Worm (Caenorhabditis elegans) whole organism, late embryonic: ENCODE measurements around the gene math-10.

Experiments
- C38D4.7 ChIP-seq: fragments of 200-800 bp; sonication (Bioruptor generic); optimal IDR thresholded peaks from 2 replicates; lab custom pipeline; 2018; ENCODE audit warnings: mild to moderate bottlenecking, missing genetic modification characterization, moderate library complexity, missing compliant biosample characterization
- dmd-4 ChIP-seq: sonication (generic microtip); optimal IDR thresholded peaks from 2 replicates; lab custom pipeline; 2016; ENCODE audit warnings: borderline replicate concordance, missing genetic modification characterization, missing compliant biosample characterization
- mec-3 ChIP-seq: sonication (generic microtip); optimal IDR thresholded peaks from 2 replicates; lab custom pipeline; 2016; ENCODE audit warnings: borderline replicate concordance, missing genetic modification characterization, missing compliant biosample characterization
- sdc-2 ChIP-seq: sonication (generic microtip); optimal IDR thresholded peaks from 2 replicates; lab custom pipeline; 2016; ENCODE audit warnings: missing genotype, missing genetic modification characterization, missing compliant biosample characterization

DNA sequence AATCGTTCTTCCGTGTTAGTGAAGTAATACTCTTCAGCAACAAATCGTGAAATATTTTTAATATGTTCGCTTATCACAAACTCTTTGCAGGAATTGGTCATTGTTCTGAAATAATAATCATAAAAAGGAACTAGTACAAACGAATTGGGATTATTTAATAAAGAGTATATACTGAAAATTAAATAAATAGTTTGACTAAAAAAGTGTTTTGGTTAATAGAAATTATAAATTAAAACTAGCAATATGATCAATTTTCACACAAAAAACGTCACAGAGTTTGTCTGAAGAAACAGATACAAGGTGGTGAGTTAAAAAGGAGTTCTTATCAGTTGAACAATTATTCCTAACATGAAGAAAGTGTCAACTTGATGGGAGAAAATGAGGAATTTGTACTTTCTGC, 11.4 kb downstream of the math-10 start, which contains the start of gene math-5:
- TF ChIP-seq mec-3 (tag; lab: Kevin White, UChicago) (no peak), sdc-2 (tag; lab: Kevin White, UChicago) (no peak), dmd-4 (tag; lab: Kevin White, UChicago) (no peak), C38D4.7 (no peak)
